Worm (Caenorhabditis elegans) whole organism, L3 larva: Measurements from ENCODE around the gene F13B12.2.

Source experiments
- ama-1 ChIP-seq: fragments of 150-350 bp; optimal IDR thresholded peaks from 2 replicates; lab custom pipeline; 2018
- ceh-16 ChIP-seq: sonication (generic microtip); optimal IDR thresholded peaks from 2 replicates; lab custom pipeline; 2017; ENCODE audit warnings: missing biosample characterization, missing genetic modification characterization
- ceh-28 ChIP-seq: fragments of 150-350 bp; optimal IDR thresholded peaks from 2 replicates; lab custom pipeline; 2014; ENCODE audit warnings: missing biosample characterization, missing genetic modification reagents, missing genetic modification characterization
- daf-12 ChIP-seq: fragments of 150-350 bp; optimal IDR thresholded peaks from 2 replicates; lab custom pipeline; 2014; ENCODE audit warnings: missing biosample characterization, missing genetic modification reagents, missing genetic modification characterization
- egl-27 ChIP-seq: sonication (generic microtip); optimal IDR thresholded peaks from 4 replicates; lab custom pipeline; 2017; ENCODE audit warnings: missing biosample characterization, missing genetic modification reagents, missing genetic modification characterization
- egl-5 ChIP-seq: fragments of 150-350 bp; optimal IDR thresholded peaks from 2 replicates; lab custom pipeline; 2017; ENCODE audit warnings: missing biosample characterization, missing genetic modification reagents, missing genetic modification characterization, inconsistent platforms
- elt-2 ChIP-seq: sonication (generic microtip); optimal IDR thresholded peaks from 2 replicates; lab custom pipeline; 2016; ENCODE audit warnings: missing genetic modification reagents, mild to moderate bottlenecking, missing genetic modification characterization, missing compliant biosample characterization
- elt-3 ChIP-seq, 3 experiments: fragments of 150-350 bp in 1 of 3; sonication (generic microtip) in 2 of 3; optimal IDR thresholded peaks; 2 replicates in 2 of 3; 4 replicates in 1 of 3; lab custom pipeline; 2014 to 2017; ENCODE audit warnings: missing biosample characterization in 3 of 3, missing genetic modification characterization in 3 of 3
- eor-1 ChIP-seq, 2 experiments: fragments of 150-350 bp; optimal IDR thresholded peaks; 2 replicates each; lab custom pipeline; 2014 to 2018; ENCODE audit warnings: missing biosample characterization in 2 of 2, missing genetic modification characterization in 2 of 2
- fkh-10 ChIP-seq: sonication (generic microtip); optimal IDR thresholded peaks from 2 replicates; lab custom pipeline; 2017; ENCODE audit warnings: missing biosample characterization, missing genetic modification reagents, missing genetic modification characterization
- fkh-2 ChIP-seq: fragments of 150-350 bp; optimal IDR thresholded peaks from 2 replicates; lab custom pipeline; 2014; ENCODE audit warnings: missing biosample characterization, missing genetic modification reagents, missing genetic modification characterization
- fos-1 ChIP-seq: fragments of 150-350 bp; optimal IDR thresholded peaks from 2 replicates; lab custom pipeline; 2014; ENCODE audit warnings: missing biosample characterization, missing genetic modification characterization
- jun-1 ChIP-seq: fragments of 150-350 bp; optimal IDR thresholded peaks from 2 replicates; lab custom pipeline; 2014; ENCODE audit warnings: missing biosample characterization, missing genetic modification reagents, missing genetic modification characterization
- lin-15B ChIP-seq: fragments of 150-350 bp; optimal IDR thresholded peaks from 2 replicates; lab custom pipeline; 2014; ENCODE audit warnings: missing biosample characterization, missing genetic modification characterization
- lin-39 ChIP-seq: fragments of 150-350 bp; optimal IDR thresholded peaks from 2 replicates; lab custom pipeline; 2018; ENCODE audit warnings: missing biosample characterization, missing genetic modification reagents, missing genetic modification characterization
- nfya-1 ChIP-seq: sonication (generic microtip); optimal IDR thresholded peaks from 2 replicates; lab custom pipeline; 2017; ENCODE audit warnings: missing genetic modification characterization, mild to moderate bottlenecking, missing compliant biosample characterization, antibody characterized with exemption, moderate library complexity; ENCODE audit not compliant: insufficient read depth
- nhr-12 ChIP-seq: fragments of 150-350 bp; optimal IDR thresholded peaks from 2 replicates; lab custom pipeline; 2014; ENCODE audit warnings: missing biosample characterization, missing genetic modification characterization
- nhr-23 ChIP-seq: fragments of 150-350 bp; optimal IDR thresholded peaks from 2 replicates; lab custom pipeline; 2014; ENCODE audit warnings: missing biosample characterization, missing genetic modification reagents, missing genetic modification characterization
- nhr-25 ChIP-seq: sonication (generic microtip); optimal IDR thresholded peaks from 2 replicates; lab custom pipeline; 2017; ENCODE audit warnings: missing biosample characterization, missing genetic modification characterization
- nhr-43 ChIP-seq: sonication (generic microtip); optimal IDR thresholded peaks from 2 replicates; lab custom pipeline; 2016; ENCODE audit warnings: mild to moderate bottlenecking, missing genetic modification characterization, missing compliant biosample characterization; ENCODE audit not compliant: poor library complexity, severe bottlenecking
- pha-4 ChIP-seq: fragments of 150-350 bp; optimal IDR thresholded peaks from 2 replicates; lab custom pipeline; 2014; ENCODE audit warnings: missing biosample characterization, missing genetic modification reagents, missing genetic modification characterization
- pqm-1 ChIP-seq: fragments of 150-350 bp; optimal IDR thresholded peaks from 2 replicates; lab custom pipeline; 2017; ENCODE audit warnings: missing biosample characterization, missing genetic modification characterization, inconsistent platforms
- sea-2 ChIP-seq: fragments of 150-350 bp; sonication (generic microtip); optimal IDR thresholded peaks from 4 replicates; lab custom pipeline; 2014; ENCODE audit warnings: missing biosample characterization, missing genetic modification reagents, missing genetic modification characterization
- skn-1 ChIP-seq: fragments of 150-350 bp; optimal IDR thresholded peaks from 2 replicates; lab custom pipeline; 2014; ENCODE audit warnings: missing biosample characterization, missing genetic modification characterization
- snpc-4 ChIP-seq: fragments of 150-350 bp; optimal IDR thresholded peaks from 2 replicates; lab custom pipeline; 2014; ENCODE audit warnings: missing biosample characterization, missing genetic modification characterization
- tbx-2 ChIP-seq: sonication (generic microtip); optimal IDR thresholded peaks from 2 replicates; lab custom pipeline; 2016; ENCODE audit warnings: mild to moderate bottlenecking, missing genetic modification characterization, missing compliant biosample characterization
- unc-62 ChIP-seq: fragments of 150-350 bp; sonication (generic microtip); optimal IDR thresholded peaks from 4 replicates; lab custom pipeline; 2014; ENCODE audit warnings: missing biosample characterization, missing genetic modification reagents, missing genetic modification characterization
- zag-1 ChIP-seq: fragments of 150-350 bp; optimal IDR thresholded peaks from 2 replicates; lab custom pipeline; 2014; ENCODE audit warnings: missing biosample characterization, missing genetic modification characterization
- ztf-11 ChIP-seq: fragments of 150-350 bp; optimal IDR thresholded peaks from 2 replicates; lab custom pipeline; 2014; ENCODE audit warnings: missing biosample characterization, missing genetic modification characterization
- ztf-4 ChIP-seq: fragments of 150-350 bp; optimal IDR thresholded peaks from 2 replicates; lab custom pipeline; 2014; ENCODE audit warnings: missing biosample characterization, missing genetic modification characterization

The F13B12.2 gene

DNA sequence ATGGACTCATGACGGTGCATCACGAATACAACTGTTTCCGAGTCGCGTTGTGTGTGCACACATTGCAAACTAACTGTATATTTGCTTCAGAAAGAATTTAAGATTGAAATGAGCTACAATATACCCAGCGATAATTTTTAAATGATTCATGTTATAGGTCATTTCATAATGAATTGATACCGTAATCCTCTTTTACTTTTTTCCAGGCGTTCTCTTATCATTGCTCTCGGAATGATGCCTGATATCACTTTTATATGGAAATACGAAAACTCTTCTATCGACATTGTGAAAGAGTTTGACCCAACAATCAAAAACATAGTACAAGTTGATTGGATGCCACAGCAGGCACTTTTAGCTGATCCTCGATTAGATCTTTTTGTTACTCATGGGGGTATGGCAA lies 37.5 kb upstream of the F13B12.2 start:
- peak; percentile 85 for TF ChIP-seq elt-2 (tag; lab: Kevin White, UChicago)
- TF ChIP-seq pqm-1, result peak; percentile 84
- TF ChIP-seq nhr-12 (tag; lab: Kevin White, UChicago), result no peak
- TF ChIP-seq lin-15B (tag; lab: Kevin White, UChicago), result no peak
- TF ChIP-seq nhr-25 (tag; lab: Kevin White, UChicago), result no peak
- no peak for TF ChIP-seq zag-1 (tag; lab: Kevin White, UChicago)

- no peak for TF ChIP-seq fkh-2 (tag; lab: Kevin White, UChicago)
- no peak for TF ChIP-seq elt-2 (tag; lab: Kevin White, UChicago)
- no peak for TF ChIP-seq unc-62
- no peak for TF ChIP-seq ama-1 (lab: Kevin White, UChicago)
- no peak for TF ChIP-seq egl-27 (tag; lab: Kevin White, UChicago)
- TF ChIP-seq nfya-1, result no peak
- TF ChIP-seq nhr-23, result no peak
- no peak for TF ChIP-seq ztf-11
Measured at ce11 chrIV:10465764-10466163, 36.8 kb upstream of the F13B12.2 start.

ce11 chrIV:10463987-10464638 lies 35.2 kb upstream of the F13B12.2 start, which contains the start of gene ugt-43:
ugt-43 (plus strand) TSS chrIV:10464588.
- TF ChIP-seq nhr-43 (tag; lab: Kevin White, UChicago), result no peak
- peak; percentile 3 for TF ChIP-seq pha-4
- TF ChIP-seq unc-62, result no peak
- no peak for TF ChIP-seq ceh-16 (tag; lab: Kevin White, UChicago)
- no peak for TF ChIP-seq ztf-4 (tag; lab: Kevin White, UChicago)
- TF ChIP-seq elt-2 (tag; lab: Kevin White, UChicago), result peak; percentile 71
- TF ChIP-seq daf-12, result no peak
- no peak for TF ChIP-seq nhr-12 (tag; lab: Kevin White, UChicago)
- no peak for TF ChIP-seq fkh-10
- no peak for TF ChIP-seq ceh-28 (tag; lab: Kevin White, UChicago)
- TF ChIP-seq, all 47 proteins: peak for 2

DNA sequence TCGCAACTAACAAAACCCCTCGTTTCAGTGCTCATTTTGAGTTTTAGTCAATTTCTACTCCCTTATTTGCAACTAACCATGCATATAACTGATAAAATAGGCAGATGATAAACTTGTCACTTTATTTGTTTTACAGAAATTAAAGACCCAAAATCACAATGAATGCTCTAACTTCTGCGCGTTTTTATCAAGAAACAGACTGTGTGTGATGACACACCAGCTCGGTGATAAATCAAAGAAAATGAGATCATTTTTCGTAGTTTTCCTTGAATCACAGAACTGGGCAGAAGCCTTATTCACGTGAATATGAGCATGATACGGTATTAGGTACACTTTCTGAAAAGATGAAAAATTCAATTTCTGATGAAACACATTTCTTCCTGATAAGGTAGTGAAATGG lies 34.2 kb upstream of the F13B12.2 start:
- TF ChIP-seq skn-1 (tag; lab: Kevin White, UChicago), result peak; percentile 78
- no peak for TF ChIP-seq nfya-1
- TF ChIP-seq pqm-1, result peak; percentile 97
- TF ChIP-seq egl-27 (tag; lab: Kevin White, UChicago), result no peak
- peak; percentile 95 for TF ChIP-seq elt-2 (tag; lab: Kevin White, UChicago)
- no peak for TF ChIP-seq eor-1 (tag; optimal IDR thresholded peaks at IDR 0.05; lab: Kevin White, UChicago)
- peak; percentile 51 for TF ChIP-seq jun-1 (tag; lab: Kevin White, UChicago)
- TF ChIP-seq tbx-2 (tag; lab: Kevin White, UChicago), result no peak
- no peak for TF ChIP-seq lin-39 (tag; lab: Kevin White, UChicago)
- no peak for TF ChIP-seq nhr-23
- TF ChIP-seq snpc-4 (tag; lab: Kevin White, UChicago), result no peak
- no peak for TF ChIP-seq elt-3 (tag; optimal IDR thresholded peaks at IDR 0.05; lab: Kevin White, UChicago)
- TF ChIP-seq unc-62, result no peak
- TF ChIP-seq fos-1 (tag; lab: Kevin White, UChicago), result peak; percentile 30

DNA sequence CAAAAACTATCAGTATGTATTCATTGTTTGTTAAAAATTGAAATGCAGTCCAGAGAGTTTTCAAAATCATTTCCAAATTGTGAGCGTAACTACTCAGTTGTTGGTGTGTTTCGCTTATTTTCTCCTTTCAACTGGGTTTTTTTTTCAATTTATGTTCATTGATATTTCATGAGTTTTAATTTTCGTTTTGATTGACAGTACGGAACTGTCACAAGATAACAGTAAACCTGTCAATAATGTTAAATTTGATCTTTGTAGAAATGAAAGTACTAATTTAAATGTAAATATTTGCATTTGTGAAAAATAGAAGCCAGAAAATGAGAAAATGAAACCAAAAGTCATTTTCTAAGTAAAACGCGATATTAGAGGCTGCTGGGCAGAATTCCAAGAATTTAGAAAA lies 33.7 kb upstream of the F13B12.2 start:
- TF ChIP-seq sea-2 (GFP tag; lab: Kevin White, UChicago) (no peak), ceh-16 (tag; lab: Kevin White, UChicago) (no peak), snpc-4 (tag; lab: Kevin White, UChicago) (no peak), jun-1 (tag; lab: Kevin White, UChicago) (no peak), nhr-12 (tag; lab: Kevin White, UChicago) (no peak), egl-5 (tag; lab: Kevin White, UChicago) (no peak)
- TF ChIP-seq, all 47 proteins: peak for 0

ce11 chrIV:10461767-10462166 lies 32.8 kb upstream of the F13B12.2 start, which contains the start of gene mec-3:
mec-3 (minus strand) TSS chrIV:10461867.
- TF ChIP-seq nfya-1, result peak; percentile 10
- no peak for TF ChIP-seq pha-4
- TF ChIP-seq, all 47 proteins: peak for 1
